Worm (Caenorhabditis elegans): Measurements from ENCODE around the gene pqn-71.
A peak's percentile ranks its signal among the peaks of the same experiment; 100 is the strongest.

pqn-71 gene

DNA sequence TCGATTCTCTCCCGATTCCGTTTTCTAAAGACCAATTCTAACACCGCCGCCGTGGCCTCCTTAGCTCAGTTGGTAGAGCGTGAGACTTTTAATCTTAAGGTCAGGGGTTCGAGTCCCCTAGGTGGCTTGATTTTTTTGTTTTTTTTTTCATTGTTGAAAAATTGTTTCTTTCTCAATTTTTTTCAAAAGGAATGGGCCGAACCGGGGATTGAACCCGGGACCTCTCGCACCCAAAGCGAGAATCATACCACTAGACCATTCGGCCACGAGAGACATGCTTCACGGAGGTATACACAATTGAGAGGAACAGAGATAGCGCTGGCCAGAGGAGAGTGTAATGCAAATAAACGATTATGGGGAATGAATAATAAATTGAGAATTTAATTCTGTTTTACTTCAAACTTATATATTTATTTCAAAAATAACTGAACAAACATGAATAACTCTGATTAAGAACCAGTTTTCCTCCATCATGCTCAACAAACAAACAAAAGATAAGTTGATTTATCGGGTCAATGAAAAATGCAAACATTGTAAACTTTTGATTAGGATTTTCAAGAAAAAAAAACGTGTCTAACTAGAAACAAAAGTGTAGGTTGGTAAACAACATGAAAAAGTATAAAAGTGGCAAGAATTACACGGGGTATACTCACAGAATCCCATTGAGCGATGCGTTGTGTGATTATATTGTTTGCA lies at the start of gene pqn-71 (continued):
- TF ChIP-seq nhr-41 (GFP tag; IDR thresholded peaks at IDR 0.05) (peak; percentile 91), fkh-10 (GFP tag; optimal IDR thresholded peaks at IDR 0.05) (peak; percentile 52), ceh-32 (tag; optimal IDR thresholded peaks at IDR 0.05; ENCODE audit: poor library complexity) (peak; percentile 74), zip-2 (tag; optimal IDR thresholded peaks at IDR 0.05) (peak; percentile 90)

DNA sequence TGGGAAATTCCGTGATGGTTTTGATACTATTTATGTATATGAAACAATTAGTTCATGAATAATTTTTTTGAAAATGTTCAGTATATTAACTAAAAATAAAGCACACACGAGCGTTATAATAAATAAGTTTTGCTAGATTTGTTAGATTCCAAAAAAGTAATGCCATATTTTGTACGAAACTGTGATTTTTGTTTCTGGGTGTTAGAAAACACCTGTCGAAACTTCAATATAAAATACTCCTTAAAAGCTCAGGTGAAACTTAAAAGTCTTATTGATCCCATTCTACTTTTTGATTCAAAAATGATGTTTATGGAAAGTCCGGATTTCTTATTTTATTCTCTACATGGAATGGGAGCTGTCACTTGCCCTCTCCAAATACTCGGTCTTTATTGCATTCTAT lies 49.5 kb upstream of the pqn-71 start, which contains the start of gene srh-265:
Gene srh-265, plus strand, starts transcription at position 301 of the 400 bp plus-strand sequence.
- TF ChIP-seq ztf-7 (tag; optimal IDR thresholded peaks at IDR 0.05) (no peak), dpl-1 (GFP tag; optimal IDR thresholded peaks at IDR 0.05) (no peak), skn-1 (tag; optimal IDR thresholded peaks at IDR 0.05) (no peak), nhr-28 (tag; optimal IDR thresholded peaks at IDR 0.05) (no peak), saeg-2 (GFP tag; IDR thresholded peaks at IDR 0.05) (no peak), mdt-29 (GFP tag; IDR thresholded peaks at IDR 0.05) (no peak), fkh-10 (GFP tag; optimal IDR thresholded peaks at IDR 0.05) (no peak), gei-8 (GFP tag; optimal IDR thresholded peaks at IDR 0.05) (no peak), hmg-1.1 (GFP tag; IDR thresholded peaks at IDR 0.05) (no peak), attf-4 (tag; optimal IDR thresholded peaks at IDR 0.05) (no peak), aly-2 (tag; optimal IDR thresholded peaks at IDR 0.05) (no peak), dmd-6 (GFP tag; IDR thresholded peaks at IDR 0.05) (no peak), nhr-25 (tag; optimal IDR thresholded peaks at IDR 0.05; ENCODE audit: borderline replicate concordance, insufficient read depth) (no peak), nhr-111 (GFP tag; optimal IDR thresholded peaks at IDR 0.05) (no peak), duxl-1 (tag; optimal IDR thresholded peaks at IDR 0.05; ENCODE audit: poor library complexity) (no peak), nhr-10 (tag; optimal IDR thresholded peaks at IDR 0.05) (no peak), vab-7 (GFP tag; IDR thresholded peaks at IDR 0.05) (no peak), lin-1 (GFP tag; IDR thresholded peaks at IDR 0.05) (no peak)

DNA sequence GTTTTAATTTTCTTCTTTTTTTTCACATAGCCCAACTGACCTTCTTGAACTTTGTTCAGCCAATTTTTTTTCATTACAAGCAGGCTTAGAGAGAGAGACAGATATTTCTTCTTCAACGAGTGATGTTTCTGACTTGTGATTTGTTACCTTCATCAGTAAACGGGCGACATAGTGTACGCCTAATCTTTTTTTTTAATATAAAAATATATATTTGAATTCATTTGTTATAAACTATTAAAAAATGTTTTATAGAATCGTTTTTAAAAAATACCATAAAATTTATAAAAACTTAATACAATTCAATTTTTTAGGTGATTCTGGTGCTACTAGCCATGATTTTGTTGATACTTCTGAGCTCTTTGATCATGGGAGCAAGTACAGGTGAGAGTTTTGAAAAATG lies 47.7 kb upstream of the pqn-71 start, which contains the start of gene T06E6.10:
Gene T06E6.10, plus strand, starts transcription at position 301 of the 400 bp plus-strand sequence.
- TF ChIP-seq hif-1 (tag; optimal IDR thresholded peaks at IDR 0.05) (no peak), nhr-6 (tag; optimal IDR thresholded peaks at IDR 0.05) (no peak), Y48G9A.11 (GFP tag; IDR thresholded peaks at IDR 0.05) (no peak)

ce11 chrV:15423601-15424000 lies 41.9 kb upstream of the pqn-71 start, which contains the start of gene fbxa-104:
Gene fbxa-104, minus strand, starts transcription at chrV:15423683.
- TF ChIP-seq nhr-42 (GFP tag; IDR thresholded peaks at IDR 0.05) (no peak), unc-62 (GFP tag; optimal IDR thresholded peaks at IDR 0.05 in 1 of 2) (peak in 1 of 2 experiments; percentile 96), unc-62 (tag; optimal IDR thresholded peaks at IDR 0.05) (no peak)

DNA sequence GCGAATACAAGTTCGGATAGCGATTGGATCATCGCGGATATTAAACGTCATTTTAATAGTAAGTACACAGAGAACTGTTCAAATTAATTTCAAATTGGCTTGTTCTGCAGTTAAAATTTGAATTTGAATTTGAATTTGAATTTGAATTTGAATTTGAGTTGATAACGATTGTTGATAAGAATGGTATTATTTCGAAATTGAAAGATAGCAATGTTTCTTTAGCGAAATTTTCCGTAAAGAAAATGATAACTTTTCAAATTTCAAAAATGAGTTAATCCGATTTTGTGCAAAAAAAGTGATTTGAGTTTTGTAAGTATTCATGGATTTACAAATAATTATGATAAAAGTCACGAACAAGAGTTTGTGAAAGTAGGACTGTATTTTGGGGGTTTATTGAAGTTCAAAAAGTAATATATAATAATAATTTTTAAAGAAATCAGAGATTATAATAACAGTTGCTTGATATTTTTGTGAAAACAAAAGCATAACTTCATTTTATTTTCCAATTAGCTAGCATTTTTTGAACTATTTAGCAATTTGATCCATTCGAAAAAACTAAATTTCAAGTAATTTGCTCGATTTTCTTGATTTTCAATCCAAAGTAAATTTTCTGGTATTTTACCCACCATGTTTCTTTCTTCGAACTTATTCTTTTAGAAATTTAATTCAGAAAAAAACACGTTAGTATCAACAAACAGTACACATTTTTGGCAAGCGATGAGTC lies 39.9 kb upstream of the pqn-71 start, which contains the start of gene Y36E3A.2:
Gene Y36E3A.2, plus strand, starts transcription at position 674 of the 724 bp plus-strand sequence.
- TF ChIP-seq daf-16 (GFP tag; optimal IDR thresholded peaks at IDR 0.05) (no peak), daf-16 (tag; optimal IDR thresholded peaks at IDR 0.05) (peak; percentile 30), nhr-28 (tag; optimal IDR thresholded peaks at IDR 0.05) (peak; percentile 6), lin-29 (GFP tag; IDR thresholded peaks at IDR 0.05) (no peak), lin-38 (GFP tag; IDR thresholded peaks at IDR 0.05) (no peak), dve-1 (tag; optimal IDR thresholded peaks at IDR 0.05; ENCODE audit: insufficient read depth) (peak; percentile 32), nhr-11 (tag; optimal IDR thresholded peaks at IDR 0.05) (no peak), pqm-1 (tag; optimal IDR thresholded peaks at IDR 0.05) (peak; percentile 65), skn-1 (tag; optimal IDR thresholded peaks at IDR 0.05) (no peak), tra-1 (GFP tag; IDR thresholded peaks at IDR 0.05) (no peak)
